Worm (Caenorhabditis elegans): ENCODE results near the gene ZK418.11.
"Not testable (repeated sequence)": the region's sequence is repeated elsewhere in the genome, so short reads cannot be mapped to it uniquely, and the experiment has no call there.

Gene ZK418.11

DNA sequence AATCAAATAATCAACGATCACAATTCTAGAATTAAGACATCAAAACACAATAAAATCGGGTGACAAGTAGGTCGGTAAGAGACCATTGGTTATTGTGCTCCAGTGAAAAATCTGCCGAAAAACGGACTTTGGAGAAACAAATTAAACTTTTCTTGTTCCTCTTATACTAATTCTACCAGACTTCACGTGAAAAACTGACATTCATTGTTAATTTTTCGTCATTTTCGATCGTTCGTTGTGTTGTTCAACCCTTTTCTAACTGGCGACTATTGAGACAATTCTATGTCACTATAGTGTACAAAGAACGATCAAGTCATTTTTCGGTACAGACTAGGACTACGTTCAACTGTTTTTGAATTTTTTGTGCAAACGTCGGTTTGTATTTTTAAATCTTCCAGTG lies 20.4 kb downstream of the ZK418.11 start (continued):
- TF ChIP-seq let-607 (tag; optimal IDR thresholded peaks at IDR 0.05) = peak in 1 of 2 experiments; percentile 35

DNA sequence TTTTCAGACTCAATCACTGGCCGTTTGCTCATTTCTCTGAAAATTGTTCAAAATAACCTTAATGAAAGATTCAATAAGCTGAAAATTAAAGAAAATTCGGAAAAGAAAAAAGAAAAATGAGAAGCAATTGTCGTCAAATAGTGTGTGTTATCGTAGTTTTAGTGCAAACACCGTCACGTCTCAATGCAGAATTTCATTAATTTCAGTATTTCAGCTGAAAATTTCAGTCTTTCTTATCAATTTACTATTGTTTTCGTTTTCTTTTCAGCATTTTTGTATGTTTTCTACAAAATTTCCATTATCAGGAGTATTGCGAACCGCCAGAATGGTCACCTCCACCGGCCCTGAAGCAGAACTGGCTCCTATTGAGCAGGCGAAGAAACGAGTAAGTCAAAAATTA lies 22.8 kb downstream of the ZK418.11 start, which contains the start of the genes B0280.9 and rpia-1:
Gene B0280.9 (minus strand): TSS at position 36 of the 400 bp plus-strand sequence.
Gene rpia-1 (plus strand): TSS at position 269 of the 400 bp plus-strand sequence.
- TF ChIP-seq nhr-179 (tag; optimal IDR thresholded peaks at IDR 0.05) = no peak
- peak; percentile 14 for TF ChIP-seq lsl-1 (GFP tag; optimal IDR thresholded peaks at IDR 0.05)
- TF ChIP-seq snpc-1.3 (tag; optimal IDR thresholded peaks at IDR 0.05; ENCODE audit: insufficient read depth) = peak; percentile 41
- TF ChIP-seq cebp-1 (GFP tag; IDR thresholded peaks at IDR 0.05) = no peak
- TF ChIP-seq cebp-1 (tag; optimal IDR thresholded peaks at IDR 0.05) = peak; percentile 6
- TF ChIP-seq sdz-38 (tag; optimal IDR thresholded peaks at IDR 0.05) = no peak
- TF ChIP-seq K12H6.12 (tag; optimal IDR thresholded peaks at IDR 0.05) = no peak
- TF ChIP-seq akir-1 (GFP tag; optimal IDR thresholded peaks at IDR 0.05) = no peak
- TF ChIP-seq snpc-1.1 (tag; optimal IDR thresholded peaks at IDR 0.05; ENCODE audit: insufficient read depth) = peak; percentile 32
- TF ChIP-seq hmg-1.2 (GFP tag; IDR thresholded peaks at IDR 0.05) = peak; percentile 28; the same call in 1 of the 2 replicates
- no peak for TF ChIP-seq xnd-1 (tag; optimal IDR thresholded peaks at IDR 0.05)
- no peak for TF ChIP-seq nhr-120 (GFP tag; IDR thresholded peaks at IDR 0.05)
- peak; percentile 12 for TF ChIP-seq snpc-3.4 (tag; optimal IDR thresholded peaks at IDR 0.05)
- TF ChIP-seq snpc-4 (GFP tag; optimal IDR thresholded peaks at IDR 0.05) = no peak
- peak in 1 of 4 experiments; percentile 13 for TF ChIP-seq snpc-4 (tag; optimal IDR thresholded peaks at IDR 0.05)

DNA sequence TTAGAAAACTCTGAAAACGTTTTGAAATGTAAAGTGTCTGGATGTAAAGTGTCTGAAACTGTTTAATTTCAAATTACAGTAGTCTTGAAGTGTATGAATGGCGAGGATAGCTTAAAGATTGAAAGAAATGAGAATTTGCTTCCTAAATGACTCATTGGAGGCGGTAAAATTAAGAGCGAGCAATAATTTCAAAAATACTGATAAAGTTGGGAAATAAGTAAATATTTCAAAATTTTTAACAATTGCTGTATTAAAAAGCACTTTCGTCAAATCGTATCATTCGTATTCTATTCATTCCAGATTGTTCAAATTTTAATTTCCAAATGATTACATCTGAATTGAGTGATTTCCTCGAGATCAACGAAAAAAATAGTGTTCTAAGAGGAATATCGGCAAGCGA lies 24.3 kb downstream of the ZK418.11 start, which contains the start of gene B0280.2:
Gene B0280.2 (plus strand): TSS at position 301 of the 400 bp plus-strand sequence.
- TF ChIP-seq lin-35 (GFP tag; optimal IDR thresholded peaks at IDR 0.05) (no peak), ceh-79 (tag; optimal IDR thresholded peaks at IDR 0.05) (no peak), dpl-1 (GFP tag; optimal IDR thresholded peaks at IDR 0.05) (no peak)

DNA sequence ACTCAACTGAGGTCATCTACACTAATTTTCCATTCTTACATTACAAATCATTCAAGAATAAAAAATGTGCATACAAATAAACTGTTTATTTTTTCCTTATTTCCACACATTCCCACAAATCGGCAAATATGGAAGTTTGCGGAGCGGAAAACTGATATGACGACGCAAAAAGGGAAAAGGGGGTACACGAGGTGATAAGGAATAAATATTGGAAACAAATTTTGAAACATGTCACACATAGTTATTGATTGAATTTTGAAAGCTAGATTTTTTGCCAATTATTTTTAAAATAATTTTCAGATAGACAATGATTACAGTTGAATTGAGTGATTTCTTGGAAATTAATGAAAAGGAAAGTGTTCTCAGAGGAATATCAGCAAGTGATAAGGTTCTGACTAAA lies 28.5 kb downstream of the ZK418.11 start, which contains the start of gene viro-2:
Gene viro-2 (plus strand): TSS at position 301 of the 400 bp plus-strand sequence.
- TF ChIP-seq zfh-2 (GFP tag; conservative IDR thresholded peaks at IDR 0.05); madf-6 (GFP tag; IDR thresholded peaks at IDR 0.05); rcor-1 (GFP tag; IDR thresholded peaks at IDR 0.05): not testable (repeated sequence)

DNA sequence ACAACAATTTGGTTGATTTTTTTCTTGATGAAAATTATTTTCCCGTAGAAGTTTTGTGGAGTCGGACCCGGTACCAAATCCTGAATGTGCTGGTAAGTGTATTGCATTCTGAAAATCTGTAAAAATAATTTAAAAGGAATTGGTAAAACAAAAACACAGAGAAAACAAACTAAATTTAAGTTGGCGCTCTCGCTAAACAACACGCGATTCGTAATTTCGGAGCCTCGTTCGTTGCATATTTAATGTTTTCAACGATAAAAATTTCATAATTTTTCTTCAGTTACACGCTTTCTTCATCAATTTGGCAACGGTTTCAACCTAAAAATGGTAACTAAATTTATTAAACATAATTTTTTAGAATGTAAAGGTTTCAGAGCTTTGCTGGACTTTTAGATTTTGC lies 33.5 kb downstream of the ZK418.11 start, which contains the start of the genes pot-1 and ggtb-1:
Gene pot-1 (minus strand): TSS at position 120 of the 400 bp plus-strand sequence.
Gene ggtb-1 (plus strand): TSS at position 208 of the 400 bp plus-strand sequence.
- TF ChIP-seq lin-54 (GFP tag; optimal IDR thresholded peaks at IDR 0.05) = peak; percentile 14
- no peak for TF ChIP-seq ztf-22 (GFP tag; optimal IDR thresholded peaks at IDR 0.05)
- TF ChIP-seq attf-3 (GFP tag; conservative IDR thresholded peaks at IDR 0.05) = peak; percentile 91

DNA sequence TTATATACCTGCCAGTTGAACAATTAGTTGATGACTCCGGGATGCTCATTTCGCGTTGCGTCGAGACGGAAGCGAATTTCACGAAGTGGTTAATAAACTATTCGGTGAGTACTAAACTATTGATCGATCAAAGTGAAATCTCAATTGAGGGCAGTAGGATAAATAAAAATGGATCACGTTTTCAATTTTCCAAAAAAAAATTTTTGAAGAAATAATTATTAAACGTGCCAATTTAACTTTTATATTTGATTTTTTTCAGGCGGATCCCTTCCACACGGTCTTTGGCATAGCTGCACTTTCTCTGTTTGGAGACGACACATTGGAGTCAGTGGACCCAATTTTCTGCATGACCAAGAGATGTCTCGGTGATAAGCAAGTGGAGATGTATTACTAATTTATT lies 35.9 kb downstream of the ZK418.11 start, which contains the start of gene B0280.17:
Gene B0280.17 (minus strand): TSS at position 101 of the 400 bp plus-strand sequence.
- no peak for TF ChIP-seq lin-54 (GFP tag; optimal IDR thresholded peaks at IDR 0.05)
- TF ChIP-seq F23B12.7 (tag; optimal IDR thresholded peaks at IDR 0.05; ENCODE audit: insufficient read depth) = no peak

DNA sequence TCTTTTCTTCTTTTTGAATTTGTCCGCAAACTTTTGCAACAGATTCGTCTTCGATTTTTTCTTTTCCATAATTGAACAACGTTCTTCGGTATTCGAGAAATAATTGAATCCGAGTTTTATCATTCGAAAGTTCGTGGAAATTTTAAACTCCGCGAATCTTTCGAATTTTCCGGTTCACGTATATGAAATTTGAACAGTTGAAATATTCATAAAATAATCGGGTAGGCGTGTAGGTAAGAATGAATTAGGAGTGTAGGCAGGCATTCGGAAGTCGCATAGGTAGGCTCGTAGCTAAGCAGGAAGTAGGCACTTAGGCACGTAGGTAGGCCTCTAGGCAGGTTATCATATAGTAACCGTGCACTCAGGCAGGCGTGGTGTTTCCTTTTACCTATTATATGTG lies 38.1 kb downstream of the ZK418.11 start, which contains the start of gene B0280.11:
Gene B0280.11 (minus strand): TSS at position 101 of the 400 bp plus-strand sequence.
- no peak for TF ChIP-seq mxl-1 (tag; optimal IDR thresholded peaks at IDR 0.05)
- no peak for TF ChIP-seq pha-4 (tag; optimal IDR thresholded peaks at IDR 0.05)
- TF ChIP-seq snpc-1.3 (tag; optimal IDR thresholded peaks at IDR 0.05; ENCODE audit: insufficient read depth) = no peak
- no peak for TF ChIP-seq ztf-28 (GFP tag; IDR thresholded peaks at IDR 0.05)
- TF ChIP-seq hlh-12 (tag; optimal IDR thresholded peaks at IDR 0.05) = no peak
- no peak for TF ChIP-seq ceh-79 (tag; optimal IDR thresholded peaks at IDR 0.05)
- no peak for TF ChIP-seq cebp-1 (GFP tag; IDR thresholded peaks at IDR 0.05)
- no peak for TF ChIP-seq cebp-1 (tag; optimal IDR thresholded peaks at IDR 0.05)
- TF ChIP-seq ets-4 (GFP tag; optimal IDR thresholded peaks at IDR 0.05) = no peak
